Worm (Caenorhabditis elegans) whole organism, L1 larva: ENCODE results near the gene rig-3.

Source experiments
- C04F5.9 ChIP-seq: sonication (generic microtip); optimal IDR thresholded peaks from 2 replicates; lab custom pipeline; 2016; ENCODE audit warnings: missing genetic modification characterization, missing compliant biosample characterization
- C16A3.4 ChIP-seq: fragments of 150-350 bp; optimal IDR thresholded peaks from 2 replicates; lab custom pipeline; 2014; ENCODE audit warnings: missing biosample characterization, missing genetic modification characterization
- aha-1 ChIP-seq: fragments of 150-350 bp; optimal IDR thresholded peaks from 2 replicates; lab custom pipeline; 2014; ENCODE audit warnings: missing biosample characterization, missing genetic modification characterization
- aly-2 ChIP-seq: fragments of 150-350 bp; optimal IDR thresholded peaks from 2 replicates; lab custom pipeline; 2014; ENCODE audit warnings: missing biosample characterization, missing genetic modification characterization
- ama-1 ChIP-seq: fragments of 150-350 bp; optimal IDR thresholded peaks from 2 replicates; lab custom pipeline; 2014
- blmp-1 ChIP-seq: fragments of 150-350 bp; optimal IDR thresholded peaks from 2 replicates; lab custom pipeline; 2014; ENCODE audit warnings: missing biosample characterization, missing genetic modification characterization
- ceh-63 ChIP-seq: fragments of 200-800 bp; sonication (Bioruptor generic); optimal IDR thresholded peaks from 2 replicates; lab custom pipeline; 2018; ENCODE audit warnings: mild to moderate bottlenecking, missing genetic modification characterization, missing compliant biosample characterization
- ceh-88 ChIP-seq: fragments of 200-800 bp; sonication (Bioruptor generic); IDR thresholded peaks from 2 replicates; pipeline ENCODE4 v1.3.6; 2022; ENCODE audit warnings: missing genetic modification characterization, missing compliant biosample characterization
- dpl-1 ChIP-seq, 3 experiments: fragments of 150-350 bp in 2 of 3; sonication (generic microtip) in 1 of 3; optimal IDR thresholded peaks; 2 replicates each; lab custom pipeline; 2014 to 2017; ENCODE audit warnings: missing biosample characterization in 3 of 3, missing genetic modification characterization in 3 of 3, missing genetic modification reagents in 3 of 3
- dsc-1 ChIP-seq: sonication (generic microtip); optimal IDR thresholded peaks from 2 replicates; lab custom pipeline; 2016; ENCODE audit warnings: mild to moderate bottlenecking, missing genetic modification characterization, missing compliant biosample characterization
- efl-1 ChIP-seq, 4 experiments: fragments of 150-350 bp; optimal IDR thresholded peaks in 3 of 4; peaks in 1 of 4; 1 replicate in 1 of 4; 2 replicates in 3 of 4; lab custom pipeline; 2014; ENCODE audit warnings: missing biosample characterization in 2 of 4, missing genetic modification characterization in 2 of 4, missing genetic modification reagents in 2 of 4
- egl-27 ChIP-seq, 2 experiments: fragments of 150-350 bp in 1 of 2; sonication (generic microtip); optimal IDR thresholded peaks; 3 replicates each; lab custom pipeline; 2017 to 2018; ENCODE audit warnings: missing biosample characterization in 2 of 2, missing genetic modification characterization in 2 of 2, missing genetic modification reagents in 2 of 2
- elt-2 ChIP-seq: sonication (generic microtip); optimal IDR thresholded peaks from 2 replicates; lab custom pipeline; 2016; ENCODE audit warnings: missing genetic modification characterization, mild to moderate bottlenecking, inconsistent platforms, missing compliant biosample characterization, missing genetic modification reagents
- fkh-10 ChIP-seq: sonication (generic microtip); optimal IDR thresholded peaks from 2 replicates; lab custom pipeline; 2017; ENCODE audit warnings: missing biosample characterization, missing genetic modification reagents, missing genetic modification characterization
- grh-1 ChIP-seq: fragments of 200-800 bp; sonication (Bioruptor generic); IDR thresholded peaks from 2 replicates; pipeline ENCODE4 v1.3.6; 2022; ENCODE audit warnings: missing genetic modification reagents, missing genetic modification characterization, missing compliant biosample characterization
- hlh-17 ChIP-seq: fragments of 200-800 bp; sonication (Bioruptor generic); optimal IDR thresholded peaks from 2 replicates; lab custom pipeline; 2018; ENCODE audit warnings: missing genetic modification characterization, mild to moderate bottlenecking, missing compliant biosample characterization, moderate library complexity, borderline replicate concordance
- irx-1 ChIP-seq: sonication (generic microtip); optimal IDR thresholded peaks from 2 replicates; lab custom pipeline; 2016; ENCODE audit warnings: missing genetic modification characterization, missing compliant biosample characterization
- isw-1 ChIP-seq: fragments of 200-800 bp; sonication (Bioruptor generic); IDR thresholded peaks from 2 replicates; pipeline ENCODE4 v1.3.6; 2022; ENCODE audit warnings: missing genetic modification characterization, missing compliant biosample characterization
- lin-13 ChIP-seq: fragments of 150-350 bp; optimal IDR thresholded peaks from 2 replicates; lab custom pipeline; 2014; ENCODE audit warnings: missing biosample characterization, missing genetic modification reagents, missing genetic modification characterization
- lin-14 ChIP-seq: fragments of 200-800 bp; sonication (Bioruptor generic); optimal IDR thresholded peaks from 2 replicates; lab custom pipeline; 2018; ENCODE audit warnings: mild to moderate bottlenecking, missing genetic modification characterization, moderate library complexity, missing compliant biosample characterization
- lin-35 ChIP-seq, 2 experiments: fragments of 150-350 bp; optimal IDR thresholded peaks; 2 replicates each; lab custom pipeline; 2014; ENCODE audit warnings: missing biosample characterization in 2 of 2, missing genetic modification characterization in 2 of 2, missing genetic modification reagents in 2 of 2
- lsy-2 ChIP-seq, 2 experiments: fragments of 150-350 bp; optimal IDR thresholded peaks; 2 replicates each; lab custom pipeline; 2014; ENCODE audit warnings: missing biosample characterization in 2 of 2, missing genetic modification characterization in 2 of 2
- mef-2 ChIP-seq: fragments of 150-350 bp; optimal IDR thresholded peaks from 2 replicates; lab custom pipeline; 2014; ENCODE audit warnings: missing biosample characterization, missing genetic modification characterization
- mep-1 ChIP-seq: fragments of 150-350 bp; optimal IDR thresholded peaks from 2 replicates; lab custom pipeline; 2014; ENCODE audit warnings: missing biosample characterization, missing genetic modification characterization
- nhr-20 ChIP-seq: sonication (generic microtip); optimal IDR thresholded peaks from 2 replicates; lab custom pipeline; 2016; ENCODE audit warnings: mild to moderate bottlenecking, missing genetic modification characterization, missing compliant biosample characterization
- nhr-47 ChIP-seq: sonication (generic microtip); optimal IDR thresholded peaks from 2 replicates; lab custom pipeline; 2016; ENCODE audit warnings: mild to moderate bottlenecking, missing genetic modification characterization, moderate library complexity, missing compliant biosample characterization
- nhr-71 ChIP-seq: sonication (generic microtip); optimal IDR thresholded peaks from 2 replicates; lab custom pipeline; 2016; ENCODE audit warnings: mild to moderate bottlenecking, missing genetic modification characterization, moderate library complexity, missing compliant biosample characterization
- nhr-84 ChIP-seq: sonication (generic microtip); optimal IDR thresholded peaks from 2 replicates; lab custom pipeline; 2017; ENCODE audit warnings: missing biosample characterization, missing genetic modification characterization
- nhr-85 ChIP-seq: sonication (generic microtip); peaks from one replicate; lab custom pipeline; 2016; ENCODE audit warnings: missing genetic modification characterization, inconsistent platforms, missing compliant biosample characterization
- nhr-90 ChIP-seq: sonication (generic microtip); optimal IDR thresholded peaks from 2 replicates; lab custom pipeline; 2016; ENCODE audit warnings: mild to moderate bottlenecking, missing genetic modification characterization, missing compliant biosample characterization; ENCODE audit not compliant: poor library complexity
- pag-3 ChIP-seq: sonication (generic microtip); optimal IDR thresholded peaks from 2 replicates; lab custom pipeline; 2017; ENCODE audit warnings: missing genetic modification characterization, mild to moderate bottlenecking, missing compliant biosample characterization, antibody characterized with exemption, borderline replicate concordance; ENCODE audit not compliant: insufficient read depth
- rnt-1 ChIP-seq: sonication (generic microtip); optimal IDR thresholded peaks from 2 replicates; lab custom pipeline; 2016; ENCODE audit warnings: mild to moderate bottlenecking, missing genetic modification characterization, moderate library complexity, missing compliant biosample characterization
- skn-1 ChIP-seq: fragments of 150-350 bp; optimal IDR thresholded peaks from 2 replicates; lab custom pipeline; 2014; ENCODE audit warnings: missing biosample characterization, missing genetic modification characterization
- sox-4 ChIP-seq: sonication (generic microtip); optimal IDR thresholded peaks from 2 replicates; lab custom pipeline; 2016; ENCODE audit warnings: missing genetic modification characterization, missing compliant biosample characterization
- sup-37 ChIP-seq: fragments of 200-800 bp; sonication (Bioruptor generic); optimal IDR thresholded peaks from 2 replicates; lab custom pipeline; 2018; ENCODE audit warnings: mild to moderate bottlenecking, missing genetic modification characterization, missing compliant biosample characterization
- tlp-1 ChIP-seq: fragments of 150-350 bp; optimal IDR thresholded peaks from 2 replicates; lab custom pipeline; 2014; ENCODE audit warnings: missing biosample characterization, missing genetic modification characterization
- unc-130 ChIP-seq: fragments of 150-350 bp; optimal IDR thresholded peaks from 2 replicates; lab custom pipeline; 2017; ENCODE audit warnings: missing biosample characterization, missing genetic modification characterization, inconsistent platforms
- unc-30 ChIP-seq: sonication (generic microtip); optimal IDR thresholded peaks from 2 replicates; lab custom pipeline; 2017; ENCODE audit warnings: missing biosample characterization, missing genetic modification characterization
- unc-62 ChIP-seq: fragments of 150-350 bp; optimal IDR thresholded peaks from 2 replicates; lab custom pipeline; 2014; ENCODE audit warnings: missing biosample characterization, missing genetic modification reagents, missing genetic modification characterization
- unc-86 ChIP-seq: sonication (generic microtip); optimal IDR thresholded peaks from 2 replicates; lab custom pipeline; 2016; ENCODE audit warnings: missing genetic modification characterization, missing compliant biosample characterization
- unc-98 ChIP-seq: fragments of 200-800 bp; sonication (Bioruptor generic); IDR thresholded peaks from 2 replicates; pipeline ENCODE4 v1.3.6; 2022; ENCODE audit warnings: missing genetic modification characterization, missing compliant biosample characterization
- zag-1 ChIP-seq: fragments of 150-350 bp; optimal IDR thresholded peaks from 2 replicates; lab custom pipeline; 2014; ENCODE audit warnings: missing biosample characterization, missing genetic modification characterization
- zip-4 ChIP-seq: fragments of 200-800 bp; sonication (Bioruptor generic); optimal IDR thresholded peaks from 2 replicates; lab custom pipeline; 2018; ENCODE audit warnings: mild to moderate bottlenecking, missing genetic modification characterization, moderate library complexity, missing compliant biosample characterization
- ztf-11 ChIP-seq, 2 experiments: sonication (generic microtip); optimal IDR thresholded peaks; 2 replicates each; lab custom pipeline; 2016 to 2017; ENCODE audit warnings: missing genetic modification characterization in 2 of 2, missing biosample characterization in 1 of 2, missing compliant biosample characterization in 1 of 2

Gene rig-3

ce11 chrX:6804857-6805256 is 48.6 kb upstream of the rig-3 start (continued):
- TF ChIP-seq zag-1 (tag; lab: Kevin White, UChicago) = no peak
- TF ChIP-seq efl-1 (optimal IDR thresholded peaks at IDR 0.05; lab: Kevin White, UChicago) = peak; percentile 56 to 94
- peak; percentile 94 to 99 for TF ChIP-seq efl-1 (GFP tag; optimal IDR thresholded peaks at IDR 0.05 in 1 of 2; lab: Kevin White, UChicago)
- TF ChIP-seq ceh-88 (GFP tag; lab: Robert Waterston, UW) = no peak
- no peak for TF ChIP-seq aly-2 (tag; lab: Kevin White, UChicago)
- no peak for TF ChIP-seq sox-4
- TF ChIP-seq hlh-17 (GFP tag; lab: Kevin White, UChicago) = no peak
- TF ChIP-seq isw-1 (GFP tag; lab: Robert Waterston, UW) = peak; percentile 32; the same call in 1 of the 2 replicates
- no peak for TF ChIP-seq sup-37 (GFP tag; lab: Kevin White, UChicago)

ce11 chrX:6805427-6805826 is 48.0 kb upstream of the rig-3 start:
- TF ChIP-seq dsc-1 (tag; lab: Kevin White, UChicago) (peak; percentile 73), C04F5.9 (tag; lab: Kevin White, UChicago) (no peak), nhr-84 (tag; lab: Kevin White, UChicago) (no peak), nhr-47 (tag; lab: Kevin White, UChicago) (peak; percentile 7), ama-1 (lab: Kevin White, UChicago) (no peak), unc-30 (tag; lab: Kevin White, UChicago) (no peak)
- TF ChIP-seq, all 84 proteins: peak for 2

- no peak for TF ChIP-seq efl-1 (optimal IDR thresholded peaks at IDR 0.05; lab: Kevin White, UChicago)
- peak in 1 of 2 experiments; percentile 77 for TF ChIP-seq efl-1 (GFP tag; optimal IDR thresholded peaks at IDR 0.05 in 1 of 2; lab: Kevin White, UChicago)
- no peak for TF ChIP-seq skn-1 (tag; lab: Kevin White, UChicago)
- no peak for TF ChIP-seq zip-4 (GFP tag; lab: Kevin White, UChicago)
- TF ChIP-seq grh-1 = no peak
Observed at ce11 chrX:6806463-6806862, 47.0 kb upstream of the rig-3 start, which contains the start of gene atg-2. Gene atg-2 (plus strand): TSS chrX:6806763.

- TF ChIP-seq efl-1 (optimal IDR thresholded peaks at IDR 0.05; lab: Kevin White, UChicago) (no peak), efl-1 (GFP tag; optimal IDR thresholded peaks at IDR 0.05 in 1 of 2; lab: Kevin White, UChicago) (peak; percentile 6 to 31), ztf-11 (tag; optimal IDR thresholded peaks at IDR 0.05; lab: Kevin White, UChicago) (no peak), nhr-20 (peak; percentile 70), mep-1 (tag; lab: Kevin White, UChicago) (peak; percentile 25), rnt-1 (tag; lab: Kevin White, UChicago) (peak; percentile 18), unc-86 (tag; lab: Kevin White, UChicago) (no peak), irx-1 (tag; lab: Kevin White, UChicago) (peak; percentile 23), C16A3.4 (peak; percentile 6), nhr-90 (peak; percentile 29), egl-27 (tag; optimal IDR thresholded peaks at IDR 0.05; lab: Kevin White, UChicago) (no peak), blmp-1 (tag; lab: Kevin White, UChicago) (peak; percentile 6), unc-30 (tag; lab: Kevin White, UChicago) (no peak), tlp-1 (no peak), dpl-1 (GFP tag; optimal IDR thresholded peaks at IDR 0.05; lab: Kevin White, UChicago) (peak in 1 of 3 experiments; percentile 24), lin-35 (GFP tag; optimal IDR thresholded peaks at IDR 0.05; lab: Kevin White, UChicago) (peak in 1 of 2 experiments; percentile 64), zag-1 (tag; lab: Kevin White, UChicago) (no peak), aha-1 (tag; lab: Kevin White, UChicago) (no peak), pag-3 (tag; lab: Kevin White, UChicago) (no peak), unc-98 (GFP tag; lab: Robert Waterston, UW) (no peak), mef-2 (tag; lab: Kevin White, UChicago) (no peak), elt-2 (tag; lab: Kevin White, UChicago) (peak; percentile 52), lsy-2 (tag; optimal IDR thresholded peaks at IDR 0.05; lab: Kevin White, UChicago) (peak; percentile 9 to 20), lin-14 (GFP tag; lab: Kevin White, UChicago) (peak; percentile 34), nhr-85 (tag; lab: Kevin White, UChicago) (peak; percentile 40), unc-130 (tag; lab: Kevin White, UChicago) (peak; percentile 77), lin-13 (GFP tag; lab: Kevin White, UChicago) (no peak), unc-62 (GFP tag; lab: Kevin White, UChicago) (no peak), fkh-10 (GFP tag; lab: Kevin White, UChicago) (no peak), ceh-63 (GFP tag; lab: Kevin White, UChicago) (no peak), nhr-71 (tag; lab: Kevin White, UChicago) (peak; percentile 44)
Observed at ce11 chrX:6807137-6807861, 46.1 kb upstream of the rig-3 start.
